Fruit fly (Drosophila melanogaster) whole organism, pupa: ENCODE measurements around the gene Hsp23.

Experiments
- CG17806 ChIP-seq: fragments of 200-800 bp; sonication (Bioruptor generic); optimal IDR thresholded peaks from 2 replicates; lab custom pipeline; 2018; ENCODE audit warnings: missing biosample characterization, mild to moderate bottlenecking, missing genetic modification characterization, moderate library complexity
- CG32121 ChIP-seq: fragments of 200-800 bp; sonication (Bioruptor generic); IDR thresholded peaks from 2 replicates; pipeline ENCODE4 v1.3.6; 2022; ENCODE audit warnings: missing biosample characterization, missing genetic modification characterization
- CG4496 ChIP-seq: fragments of 200-800 bp; sonication (Bioruptor generic); IDR thresholded peaks from 3 replicates; pipeline ENCODE4 v1.3.6; 2022; ENCODE audit warnings: missing biosample characterization, missing genetic modification characterization
- CG8159 ChIP-seq: fragments of 200-800 bp; sonication (Bioruptor generic); optimal IDR thresholded peaks from 3 replicates; lab custom pipeline; 2018; ENCODE audit warnings: missing biosample characterization, mild to moderate bottlenecking, missing genetic modification characterization, moderate library complexity
- CG8301 ChIP-seq: fragments of 200-800 bp; sonication (Bioruptor generic); optimal IDR thresholded peaks from 2 replicates; lab custom pipeline; 2018; ENCODE audit warnings: missing biosample characterization, mild to moderate bottlenecking, missing genetic modification characterization
- CG9948 ChIP-seq: fragments of 200-800 bp; sonication (Bioruptor generic); optimal IDR thresholded peaks from 2 replicates; lab custom pipeline; 2018; ENCODE audit warnings: missing biosample characterization, mild to moderate bottlenecking, missing genetic modification characterization, moderate library complexity
- EcR ChIP-seq: fragments of 200-800 bp; sonication (Bioruptor generic); optimal IDR thresholded peaks from 3 replicates; lab custom pipeline; 2019; ENCODE audit warnings: missing biosample characterization, missing genetic modification characterization, mild to moderate bottlenecking, moderate library complexity, missing genetic modification reagents
- Ets98B ChIP-seq: fragments of 200-800 bp; sonication (Bioruptor generic); IDR thresholded peaks from 2 replicates; pipeline ENCODE4 v1.3.6; 2022; ENCODE audit warnings: missing biosample characterization, missing genetic modification characterization
- Pif1B ChIP-seq: fragments of 200-800 bp; sonication (Bioruptor generic); optimal IDR thresholded peaks from 3 replicates; lab custom pipeline; 2016; ENCODE audit warnings: missing biosample characterization, missing genetic modification characterization
- Snoo ChIP-seq: fragments of 200-800 bp; sonication (Bioruptor generic); optimal IDR thresholded peaks from 3 replicates; lab custom pipeline; 2017; ENCODE audit warnings: missing biosample characterization, mild to moderate bottlenecking, missing genetic modification characterization, inconsistent platforms
- fd96Ca ChIP-seq: fragments of 200-800 bp; sonication (Bioruptor generic); IDR thresholded peaks from 3 replicates; pipeline ENCODE4 v1.3.6; 2022; ENCODE audit warnings: missing biosample characterization, missing genetic modification characterization
- gl ChIP-seq: fragments of 200-800 bp; sonication (Bioruptor generic); optimal IDR thresholded peaks from 2 replicates; lab custom pipeline; 2018; ENCODE audit warnings: missing biosample characterization, mild to moderate bottlenecking, missing genetic modification characterization
- rn ChIP-seq: fragments of 200-800 bp; sonication (Bioruptor generic); IDR thresholded peaks from 2 replicates; pipeline ENCODE4 v1.3.6; 2022; ENCODE audit warnings: missing biosample characterization, missing genetic modification characterization

dm6 chr3L:9358713-9359040 is 23.0 kb upstream of the Hsp23 start, which contains the start of the genes UGP and Svip:
- TF ChIP-seq CG32121 (peak; percentile 56), CG4496 (GFP tag; lab: Robert Waterston, UW) (peak; percentile 68; the same call in 2 of the 3 replicates), gl (tag; lab: Kevin White, UChicago) (peak; percentile 21), CG8159 (tag; lab: Kevin White, UChicago) (no peak), fd96Ca (GFP tag; lab: Robert Waterston, UW) (peak; percentile 73), EcR (no peak), CG9948 (tag; lab: Kevin White, UChicago) (no peak), rn (GFP tag; lab: Robert Waterston, UW) (no peak), Ets98B (peak; percentile 68), CG17806 (tag; lab: Kevin White, UChicago) (peak; percentile 4), Pif1B (GFP tag; lab: Kevin White, UChicago) (peak; percentile 47), Snoo (no peak), CG8301 (tag; lab: Kevin White, UChicago) (peak; percentile 17)
